Worm (Caenorhabditis elegans) whole organism, L4 larva: ENCODE measurements around the gene R09D1.14.
A peak's percentile ranks its signal among the peaks of the same experiment; 100 is the strongest.

Experiments used
- F37D6.2 ChIP-seq: sonication (generic microtip); optimal IDR thresholded peaks from 2 replicates; lab custom pipeline; 2016; ENCODE audit warnings: mild to moderate bottlenecking, missing genetic modification characterization, missing compliant biosample characterization
- F44E2.7 ChIP-seq: fragments of 200-800 bp; sonication (Bioruptor generic); IDR thresholded peaks from 2 replicates; pipeline ENCODE4 v2.1.2; 2022; ENCODE audit warnings: missing genetic modification characterization, missing compliant biosample characterization
- R02D3.7 ChIP-seq: fragments of 150-350 bp; sonication (generic microtip); optimal IDR thresholded peaks from 3 replicates; lab custom pipeline; 2014; ENCODE audit warnings: missing biosample characterization, missing genetic modification characterization
- T20F7.1 ChIP-seq: fragments of 200-800 bp; sonication (Bioruptor generic); optimal IDR thresholded peaks from 2 replicates; lab custom pipeline; 2018; ENCODE audit warnings: mild to moderate bottlenecking, missing genetic modification characterization, missing compliant biosample characterization
- T26A8.4 ChIP-seq: fragments of 200-800 bp; sonication (Bioruptor generic); IDR thresholded peaks from 2 replicates; pipeline ENCODE4 v1.3.6; 2022; ENCODE audit warnings: missing genetic modification characterization, missing compliant biosample characterization
- Y105C5A.15 ChIP-seq: fragments of 200-800 bp; sonication (Bioruptor generic); IDR thresholded peaks from 2 replicates; pipeline ENCODE4 v1.3.6; 2022; ENCODE audit warnings: missing genetic modification characterization, missing compliant biosample characterization
- Y75B8A.6 ChIP-seq: fragments of 200-800 bp; sonication (Bioruptor generic); IDR thresholded peaks from 2 replicates; pipeline ENCODE4 v1.3.6; 2022; ENCODE audit warnings: missing genetic modification reagents, missing genetic modification characterization, missing compliant biosample characterization
- ZK337.2 ChIP-seq: fragments of 200-800 bp; sonication (Bioruptor generic); IDR thresholded peaks from 2 replicates; pipeline ENCODE4 v1.3.6; 2022; ENCODE audit warnings: missing genetic modification reagents, missing genetic modification characterization, missing compliant biosample characterization
- ZK546.5 ChIP-seq, 2 experiments: sonication (generic microtip); optimal IDR thresholded peaks; 2 replicates each; lab custom pipeline; 2017; ENCODE audit warnings: missing biosample characterization in 2 of 2, missing genetic modification characterization in 2 of 2
- aha-1 ChIP-seq: fragments of 150-350 bp; peaks from one replicate; lab custom pipeline; 2014; ENCODE audit warnings: missing biosample characterization, missing genetic modification characterization
- ama-1 ChIP-seq: fragments of 150-350 bp; optimal IDR thresholded peaks from 2 replicates; lab custom pipeline; 2014; ENCODE audit warnings: inconsistent platforms, mixed read lengths
- ceh-62 ChIP-seq: sonication (generic microtip); optimal IDR thresholded peaks from 2 replicates; lab custom pipeline; 2017; ENCODE audit warnings: missing biosample characterization, missing genetic modification characterization
- ceh-82 ChIP-seq: sonication (generic microtip); optimal IDR thresholded peaks from 2 replicates; lab custom pipeline; 2017; ENCODE audit warnings: missing biosample characterization, missing genetic modification characterization
- ctbp-1 ChIP-seq: fragments of 200-800 bp; sonication (Bioruptor generic); IDR thresholded peaks from 2 replicates; pipeline ENCODE4 v1.3.6; 2022; ENCODE audit warnings: missing genetic modification reagents, missing genetic modification characterization, missing compliant biosample characterization
- daf-16 ChIP-seq, 3 experiments: sonication (generic microtip); optimal IDR thresholded peaks; 2 replicates each; lab custom pipeline; 2016 to 2017; ENCODE audit warnings: missing genetic modification characterization in 3 of 3, missing genetic modification reagents in 3 of 3, mild to moderate bottlenecking in 2 of 3, missing compliant biosample characterization in 2 of 3, missing biosample characterization in 1 of 3, moderate library complexity in 1 of 3
- daf-8 ChIP-seq: fragments of 200-800 bp; sonication (Bioruptor generic); IDR thresholded peaks from 2 replicates; pipeline ENCODE4 v1.3.6; 2022; ENCODE audit warnings: missing genetic modification characterization, missing compliant biosample characterization
- dmd-6 ChIP-seq: fragments of 200-800 bp; sonication (Bioruptor generic); IDR thresholded peaks from 2 replicates; pipeline ENCODE4 v1.3.6; 2022; ENCODE audit warnings: missing genetic modification reagents, missing genetic modification characterization, missing compliant biosample characterization
- duxl-1 ChIP-seq: sonication (generic microtip); optimal IDR thresholded peaks from 2 replicates; lab custom pipeline; 2016; ENCODE audit warnings: mild to moderate bottlenecking, missing genetic modification characterization, moderate library complexity, missing compliant biosample characterization; ENCODE audit not compliant: poor library complexity
- dve-1 ChIP-seq: sonication (generic microtip); optimal IDR thresholded peaks from 2 replicates; lab custom pipeline; 2017; ENCODE audit warnings: antibody characterized with exemption, mild to moderate bottlenecking, missing genetic modification characterization, missing compliant biosample characterization; ENCODE audit not compliant: insufficient read depth
- egl-43 ChIP-seq: fragments of 200-800 bp; sonication (Bioruptor generic); IDR thresholded peaks from 2 replicates; pipeline ENCODE4 v1.3.6; 2022; ENCODE audit warnings: missing genetic modification reagents, missing genetic modification characterization, missing compliant biosample characterization
- gei-8 ChIP-seq: fragments of 200-800 bp; sonication (Bioruptor generic); optimal IDR thresholded peaks from 2 replicates; lab custom pipeline; 2018; ENCODE audit warnings: mild to moderate bottlenecking, missing genetic modification characterization, missing compliant biosample characterization
- hlh-11 ChIP-seq: fragments of 200-800 bp; sonication (Bioruptor generic); optimal IDR thresholded peaks from 2 replicates; lab custom pipeline; 2018; ENCODE audit warnings: mild to moderate bottlenecking, missing genetic modification characterization, missing compliant biosample characterization
- hmg-1.1 ChIP-seq: fragments of 200-800 bp; sonication (Bioruptor generic); IDR thresholded peaks from 2 replicates; pipeline ENCODE4 v1.3.6; 2022; ENCODE audit warnings: missing genetic modification reagents, missing genetic modification characterization, missing compliant biosample characterization
- jun-1 ChIP-seq: fragments of 150-350 bp; optimal IDR thresholded peaks from 2 replicates; lab custom pipeline; 2014; ENCODE audit warnings: missing biosample characterization, missing genetic modification reagents, missing genetic modification characterization
- lin-1 ChIP-seq: fragments of 200-800 bp; sonication (Bioruptor generic); IDR thresholded peaks from 2 replicates; pipeline ENCODE4 v1.3.6; 2022; ENCODE audit warnings: missing genetic modification reagents, missing genetic modification characterization, missing compliant biosample characterization
- lin-39 ChIP-seq: fragments of 150-350 bp; optimal IDR thresholded peaks from 2 replicates; lab custom pipeline; 2014; ENCODE audit warnings: missing biosample characterization, missing genetic modification reagents, missing genetic modification characterization
- lsy-2 ChIP-seq, 2 experiments: fragments of 150-350 bp in 1 of 2; sonication (generic microtip) in 1 of 2; optimal IDR thresholded peaks; 2 replicates each; lab custom pipeline; 2014 to 2017; ENCODE audit warnings: missing biosample characterization in 2 of 2, missing genetic modification characterization in 2 of 2
- madf-5 ChIP-seq, 2 experiments: fragments of 200-800 bp; sonication (Bioruptor generic); IDR thresholded peaks; 2 replicates each; pipeline ENCODE4 v1.3.6; 2022; ENCODE audit warnings: missing compliant biosample characterization in 2 of 2, missing genetic modification characterization in 2 of 2
- mdl-1 ChIP-seq, 2 experiments: fragments of 150-350 bp in 1 of 2; sonication (generic microtip) in 1 of 2; optimal IDR thresholded peaks; 2 replicates each; lab custom pipeline; 2014 to 2017; ENCODE audit warnings: missing biosample characterization in 2 of 2, missing genetic modification characterization in 2 of 2
- mdt-29 ChIP-seq: fragments of 200-800 bp; sonication (Bioruptor generic); IDR thresholded peaks from 2 replicates; pipeline ENCODE4 v1.3.6; 2022; ENCODE audit warnings: missing genetic modification reagents, missing genetic modification characterization, missing compliant biosample characterization
- mep-1 ChIP-seq: fragments of 150-350 bp; sonication (generic microtip); optimal IDR thresholded peaks from 3 replicates; lab custom pipeline; 2014; ENCODE audit warnings: missing biosample characterization, missing genetic modification characterization
- nhr-102 ChIP-seq: sonication (generic microtip); optimal IDR thresholded peaks from 2 replicates; lab custom pipeline; 2016; ENCODE audit warnings: mild to moderate bottlenecking, missing genetic modification characterization, moderate library complexity, missing compliant biosample characterization
- nhr-11 ChIP-seq: fragments of 150-350 bp; optimal IDR thresholded peaks from 2 replicates; lab custom pipeline; 2014; ENCODE audit warnings: missing biosample characterization, missing genetic modification characterization
- nhr-111 ChIP-seq: fragments of 200-800 bp; sonication (Bioruptor generic); optimal IDR thresholded peaks from 2 replicates; lab custom pipeline; 2018; ENCODE audit warnings: mild to moderate bottlenecking, missing genetic modification characterization, missing compliant biosample characterization
- nhr-28 ChIP-seq: fragments of 150-350 bp; optimal IDR thresholded peaks from 2 replicates; lab custom pipeline; 2014; ENCODE audit warnings: missing biosample characterization, missing genetic modification characterization
- nhr-42 ChIP-seq: fragments of 200-800 bp; sonication (Bioruptor generic); IDR thresholded peaks from 2 replicates; pipeline ENCODE4 v1.3.6; 2022; ENCODE audit warnings: missing genetic modification characterization, missing compliant biosample characterization
- nhr-48 ChIP-seq: sonication (generic microtip); optimal IDR thresholded peaks from 2 replicates; lab custom pipeline; 2016; ENCODE audit warnings: mild to moderate bottlenecking, missing genetic modification characterization, missing compliant biosample characterization
- nhr-6 ChIP-seq: fragments of 150-350 bp; optimal IDR thresholded peaks from 2 replicates; lab custom pipeline; 2014; ENCODE audit warnings: missing biosample characterization, missing genetic modification characterization
- nhr-77 ChIP-seq: fragments of 150-350 bp; optimal IDR thresholded peaks from 2 replicates; lab custom pipeline; 2014; ENCODE audit warnings: missing biosample characterization, missing genetic modification characterization
- php-3 ChIP-seq: fragments of 200-800 bp; sonication (Bioruptor generic); IDR thresholded peaks from 2 replicates; pipeline ENCODE4 v1.3.6; 2022; ENCODE audit warnings: missing genetic modification reagents, missing genetic modification characterization, missing compliant biosample characterization
- pqm-1 ChIP-seq: sonication (generic microtip); optimal IDR thresholded peaks from 2 replicates; lab custom pipeline; 2017; ENCODE audit warnings: missing biosample characterization, missing genetic modification characterization
- tra-1 ChIP-seq: fragments of 200-800 bp; sonication (Bioruptor generic); IDR thresholded peaks from 2 replicates; pipeline ENCODE4 v1.3.6; 2022; ENCODE audit warnings: missing genetic modification reagents, missing genetic modification characterization, missing compliant biosample characterization
- vab-7 ChIP-seq: fragments of 200-800 bp; sonication (Bioruptor generic); IDR thresholded peaks from 2 replicates; pipeline ENCODE4 v1.3.6; 2022; ENCODE audit warnings: missing genetic modification reagents, missing genetic modification characterization, missing compliant biosample characterization
- zip-2 ChIP-seq: fragments of 150-350 bp; optimal IDR thresholded peaks from 2 replicates; lab custom pipeline; 2014; ENCODE audit warnings: missing biosample characterization, missing genetic modification characterization

Gene R09D1.14

DNA sequence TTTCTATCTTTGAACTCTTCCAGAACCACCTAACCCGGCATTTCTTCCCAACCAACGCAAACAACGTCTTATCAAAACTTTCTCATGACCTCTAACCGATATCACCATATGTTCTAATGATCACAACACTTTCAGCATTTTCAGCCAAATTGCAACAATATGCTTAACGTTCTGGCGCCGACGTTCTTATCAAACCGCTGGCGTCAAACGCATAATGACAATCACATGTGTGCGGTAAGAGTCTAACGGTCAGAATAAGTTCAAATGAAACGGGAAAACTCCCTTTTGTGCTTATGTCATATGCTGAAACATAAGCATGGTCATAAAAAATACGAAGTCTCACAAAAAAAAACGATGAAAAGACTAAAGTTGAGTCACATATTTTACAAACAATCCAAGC is 41.6 kb upstream of the R09D1.14 start (continued):
- TF ChIP-seq madf-5 (GFP tag; IDR thresholded peaks at IDR 0.05; lab: Robert Waterston, UW) (no peak), T26A8.4 (GFP tag; lab: Robert Waterston, UW) (no peak), nhr-77 (tag; lab: Kevin White, UChicago) (peak; percentile 79), mep-1 (tag; lab: Kevin White, UChicago) (peak; percentile 60), Y105C5A.15 (GFP tag; lab: Robert Waterston, UW) (no peak), lin-1 (GFP tag; lab: Robert Waterston, UW) (peak; percentile 85)

DNA sequence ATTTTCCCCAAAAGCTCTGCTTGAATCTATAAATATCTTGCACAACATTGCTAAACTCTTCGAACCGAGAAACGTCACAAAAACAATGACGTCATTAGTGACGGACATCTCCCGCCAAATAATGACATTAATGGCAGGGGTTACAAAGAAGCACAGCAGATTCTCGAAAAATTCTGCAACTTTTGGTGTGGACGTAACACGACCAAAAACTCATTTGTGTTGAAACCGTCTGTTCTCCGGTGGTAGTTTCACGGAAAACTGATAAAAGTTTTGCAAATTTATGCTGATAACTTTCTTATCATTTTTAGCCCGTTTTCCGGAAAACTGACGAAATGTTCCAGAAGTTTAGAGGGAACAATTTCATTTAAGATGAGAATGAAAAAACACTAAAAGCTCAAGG is 39.2 kb upstream of the R09D1.14 start:
- TF ChIP-seq dmd-6 (GFP tag; lab: Robert Waterston, UW), result peak; percentile 90
- TF ChIP-seq pqm-1 (tag; lab: Kevin White, UChicago), result no peak
- peak; percentile 32 for TF ChIP-seq dve-1 (tag; lab: Kevin White, UChicago)
- TF ChIP-seq lsy-2 (tag; optimal IDR thresholded peaks at IDR 0.05; lab: Kevin White, UChicago), result peak in 1 of 2 experiments; percentile 15
- TF ChIP-seq nhr-102 (tag; lab: Kevin White, UChicago), result no peak
- peak; percentile 60 for TF ChIP-seq hlh-11 (tag; lab: Kevin White, UChicago)
- TF ChIP-seq mdt-29 (GFP tag; lab: Robert Waterston, UW), result 0 out of 2 replicates have a peak, but pooled peaks have one; percentile 25
- TF ChIP-seq php-3 (GFP tag; lab: Robert Waterston, UW), result 0 out of 2 replicates have a peak, but pooled peaks have one; percentile 13
- peak; percentile 45 for TF ChIP-seq nhr-28
- TF ChIP-seq ceh-62, result no peak
- no peak for TF ChIP-seq daf-16 (GFP tag; optimal IDR thresholded peaks at IDR 0.05; lab: Kevin White, UChicago)
- TF ChIP-seq daf-16 (tag; optimal IDR thresholded peaks at IDR 0.05; lab: Kevin White, UChicago), result peak; percentile 31

DNA sequence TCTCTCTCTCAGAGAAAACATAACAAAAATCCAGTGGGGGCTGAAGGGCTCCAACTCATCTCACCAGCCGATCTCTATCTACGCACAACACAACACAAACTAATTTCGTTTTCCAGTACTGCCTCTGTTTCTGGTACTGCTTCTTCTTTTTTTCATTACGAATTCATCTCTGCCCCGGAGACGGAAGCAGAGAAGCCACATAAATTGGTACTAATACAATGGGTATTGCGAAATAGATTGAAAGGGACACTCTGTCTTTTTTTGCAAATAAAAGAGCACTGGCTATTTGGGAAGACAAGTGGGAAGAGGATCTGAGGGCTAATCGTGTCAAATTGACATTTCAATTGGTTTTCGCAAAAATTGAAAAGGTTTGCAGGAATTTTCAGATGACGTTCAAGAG is 37.9 kb upstream of the R09D1.14 start:
- no peak for TF ChIP-seq ceh-82 (tag; lab: Kevin White, UChicago)
- TF ChIP-seq zip-2 (tag; lab: Kevin White, UChicago), result no peak
- peak; percentile 25 for TF ChIP-seq mep-1 (tag; lab: Kevin White, UChicago)
- no peak for TF ChIP-seq nhr-102 (tag; lab: Kevin White, UChicago)
- no peak for TF ChIP-seq dve-1 (tag; lab: Kevin White, UChicago)
- TF ChIP-seq nhr-11 (tag; lab: Kevin White, UChicago), result no peak
- TF ChIP-seq jun-1 (tag; lab: Kevin White, UChicago), result no peak
- no peak for TF ChIP-seq nhr-111
- no peak for TF ChIP-seq F37D6.2 (tag; lab: Kevin White, UChicago)
- no peak for TF ChIP-seq ama-1 (lab: Kevin White, UChicago)
- peak; percentile 52; the same call in 1 of the 2 replicates for TF ChIP-seq ctbp-1 (GFP tag; lab: Robert Waterston, UW)
- TF ChIP-seq nhr-48 (tag; lab: Kevin White, UChicago), result no peak
- TF ChIP-seq lsy-2 (tag; optimal IDR thresholded peaks at IDR 0.05; lab: Kevin White, UChicago), result peak in 1 of 2 experiments; percentile 14
- TF ChIP-seq F44E2.7 (GFP tag; lab: Robert Waterston, UW), result no peak
- no peak for TF ChIP-seq duxl-1 (tag; lab: Kevin White, UChicago)
- no peak for TF ChIP-seq hmg-1.1
- TF ChIP-seq nhr-42 (GFP tag; lab: Robert Waterston, UW), result no peak
- TF ChIP-seq gei-8 (GFP tag; lab: Kevin White, UChicago), result no peak

DNA sequence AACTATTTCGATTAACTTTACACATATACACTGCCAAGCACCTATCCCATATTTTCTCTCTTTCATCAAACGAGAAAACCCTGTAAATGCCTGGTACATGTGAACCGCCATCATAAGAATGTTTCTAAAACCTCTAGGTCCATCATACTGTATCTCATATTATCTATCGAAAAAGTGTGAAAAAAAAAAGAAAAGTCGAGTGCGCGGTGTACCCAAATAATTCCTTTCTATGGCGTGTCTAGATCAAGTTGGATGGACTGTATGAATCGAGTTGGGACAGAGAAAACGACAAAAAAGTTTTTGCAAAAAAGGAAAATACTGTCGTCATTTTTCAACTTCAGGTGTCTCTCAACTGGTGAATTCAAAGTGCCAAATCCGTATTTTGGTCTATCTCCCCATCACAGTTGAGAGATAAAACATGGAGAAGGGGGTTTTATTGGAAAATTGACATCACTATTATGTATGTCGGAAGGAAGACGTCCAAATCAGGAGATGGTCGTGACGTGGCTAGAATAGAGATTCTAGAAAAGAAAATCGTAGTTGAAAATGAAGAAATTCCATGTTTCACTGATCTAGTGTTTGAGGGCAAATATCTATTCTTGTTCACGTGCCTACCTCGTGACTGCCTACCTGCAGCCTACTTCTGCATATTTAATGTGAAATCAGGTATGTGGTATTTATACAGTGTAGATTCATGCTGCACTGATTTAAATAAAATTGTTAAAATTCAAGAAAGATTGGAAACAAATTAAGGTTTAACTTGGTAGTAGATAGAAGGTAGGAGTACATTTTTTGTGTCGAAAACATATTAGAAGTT is 34.1 kb upstream of the R09D1.14 start:
- TF ChIP-seq vab-7, result no peak
- no peak for TF ChIP-seq R02D3.7 (tag; lab: Kevin White, UChicago)
- no peak for TF ChIP-seq nhr-6 (tag; lab: Kevin White, UChicago)
- TF ChIP-seq nhr-102 (tag; lab: Kevin White, UChicago), result no peak
- 0 out of 2 replicates have a peak, but pooled peaks have one; percentile 61 for TF ChIP-seq tra-1 (GFP tag; lab: Robert Waterston, UW)
- no peak for TF ChIP-seq ZK546.5 (tag; optimal IDR thresholded peaks at IDR 0.05; lab: Kevin White, UChicago)
- no peak for TF ChIP-seq Y75B8A.6 (GFP tag; lab: Robert Waterston, UW)
- TF ChIP-seq mdl-1 (tag; optimal IDR thresholded peaks at IDR 0.05; lab: Kevin White, UChicago), result peak in 1 of 2 experiments; percentile 25
- TF ChIP-seq nhr-48 (tag; lab: Kevin White, UChicago), result peak; percentile 97
- no peak for TF ChIP-seq T20F7.1 (GFP tag; lab: Kevin White, UChicago)
- no peak for TF ChIP-seq ZK337.2 (GFP tag; lab: Robert Waterston, UW)
- TF ChIP-seq madf-5 (GFP tag; IDR thresholded peaks at IDR 0.05; lab: Robert Waterston, UW), result no peak
- TF ChIP-seq egl-43 (GFP tag; lab: Robert Waterston, UW), result no peak
- no peak for TF ChIP-seq duxl-1 (tag; lab: Kevin White, UChicago)
- no peak for TF ChIP-seq lin-39 (tag; lab: Kevin White, UChicago)
- no peak for TF ChIP-seq nhr-111
- peak; percentile 93 for TF ChIP-seq aha-1
- TF ChIP-seq daf-8, result no peak
